Worm (Caenorhabditis elegans): ENCODE results near the gene C16B8.3.

DNA sequence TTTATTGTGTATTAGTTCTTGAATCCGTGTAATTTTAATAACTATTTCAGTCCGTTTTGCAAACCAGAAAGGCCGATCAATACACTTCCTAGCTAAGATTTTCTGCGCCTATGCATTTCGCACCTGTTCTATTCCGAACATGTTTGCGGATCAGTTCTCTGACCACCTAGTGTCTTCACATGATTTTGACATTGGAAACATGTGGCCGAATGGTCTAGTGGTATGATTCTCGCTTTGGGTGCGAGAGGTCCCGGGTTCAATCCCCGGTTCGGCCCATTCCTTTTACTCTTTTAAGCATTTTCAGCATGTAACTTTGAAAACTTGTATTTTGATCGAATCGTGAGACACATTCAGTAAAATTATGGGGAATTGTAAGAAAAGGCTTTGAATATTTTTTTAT is 919 bp upstream of the C16B8.3 start:
- no peak for TF ChIP-seq dao-5 (tag; optimal IDR thresholded peaks at IDR 0.05)
- no peak for TF ChIP-seq him-1 (tag; optimal IDR thresholded peaks at IDR 0.05)
- TF ChIP-seq W03F9.2 (tag; optimal IDR thresholded peaks at IDR 0.05): no peak
